Fruit fly (Drosophila melanogaster) whole organism, embryonic: Measurements from ENCODE around the gene SLC5A11.

Experiments used
- Blimp-1 ChIP-seq: fragments of 200-800 bp; sonication (Bioruptor generic); optimal IDR thresholded peaks from 3 replicates; lab custom pipeline; 2018; ENCODE audit warnings: missing biosample characterization, missing genetic modification characterization, mild to moderate bottlenecking, moderate library complexity, missing genetic modification reagents
- BtbVII ChIP-seq: fragments of 200-800 bp; sonication (Bioruptor generic); optimal IDR thresholded peaks from 3 replicates; lab custom pipeline; 2017; ENCODE audit warnings: missing biosample characterization, mild to moderate bottlenecking, missing genetic modification characterization
- Bteb2 ChIP-seq: fragments of 200-800 bp; sonication (Bioruptor generic); optimal IDR thresholded peaks from 2 replicates; lab custom pipeline; 2016; ENCODE audit warnings: missing biosample characterization, missing genetic modification characterization
- CG10267 ChIP-seq: fragments of 200-800 bp; sonication (Bioruptor generic); optimal IDR thresholded peaks from 2 replicates; lab custom pipeline; 2018; ENCODE audit warnings: missing biosample characterization, mild to moderate bottlenecking, missing genetic modification characterization, moderate library complexity
- CG12299 ChIP-seq: fragments of 200-800 bp; sonication (Bioruptor generic); optimal IDR thresholded peaks from 2 replicates; lab custom pipeline; 2018; ENCODE audit warnings: missing biosample characterization, mild to moderate bottlenecking, missing genetic modification characterization
- CG1233 ChIP-seq: fragments of 200-800 bp; sonication (Bioruptor generic); optimal IDR thresholded peaks from 4 replicates; lab custom pipeline; 2018; ENCODE audit warnings: missing biosample characterization, mild to moderate bottlenecking, missing genetic modification characterization
- CG15514 ChIP-seq: fragments of 200-800 bp; sonication (Bioruptor generic); optimal IDR thresholded peaks from 3 replicates; lab custom pipeline; 2017; ENCODE audit warnings: missing biosample characterization, missing genetic modification characterization, mild to moderate bottlenecking, moderate library complexity, missing genetic modification reagents
- CG1602 ChIP-seq: fragments of 200-800 bp; sonication (Bioruptor generic); optimal IDR thresholded peaks from 3 replicates; lab custom pipeline; 2016; ENCODE audit warnings: missing biosample characterization, missing genetic modification characterization
- CG17328 ChIP-seq: fragments of 200-800 bp; sonication (Bioruptor generic); IDR thresholded peaks from 2 replicates; pipeline ENCODE4 v1.3.6; 2022; ENCODE audit warnings: missing biosample characterization, missing genetic modification characterization
- CG2116 ChIP-seq: fragments of 200-800 bp; sonication (Bioruptor generic); optimal IDR thresholded peaks from 3 replicates; lab custom pipeline; 2018; ENCODE audit warnings: missing biosample characterization, mild to moderate bottlenecking, missing genetic modification characterization
- CG2199 ChIP-seq: fragments of 200-800 bp; sonication (Bioruptor generic); IDR thresholded peaks from 3 replicates; pipeline ENCODE4 v1.3.6; 2022; ENCODE audit warnings: missing biosample characterization, missing genetic modification characterization
- CG31365 ChIP-seq: fragments of 200-800 bp; sonication (Bioruptor generic); optimal IDR thresholded peaks from 2 replicates; lab custom pipeline; 2018; ENCODE audit warnings: missing biosample characterization, mild to moderate bottlenecking, missing genetic modification characterization
- CG34376 ChIP-seq: fragments of 200-800 bp; sonication (Bioruptor generic); optimal IDR thresholded peaks from 2 replicates; lab custom pipeline; 2018; ENCODE audit warnings: missing biosample characterization, mild to moderate bottlenecking, missing genetic modification characterization
- CG34422 ChIP-seq: fragments of 200-800 bp; sonication (Bioruptor generic); IDR thresholded peaks from 3 replicates; pipeline ENCODE4 v1.3.6; 2022; ENCODE audit warnings: missing biosample characterization, missing genetic modification characterization
- CG3726 ChIP-seq: fragments of 200-800 bp; sonication (Bioruptor generic); IDR thresholded peaks from 3 replicates; pipeline ENCODE4, ENCODE4 v1.3.6; 2022; ENCODE audit warnings: missing biosample characterization, missing genetic modification characterization
- CG4617 ChIP-seq: fragments of 200-800 bp; sonication (Bioruptor generic); optimal IDR thresholded peaks from 3 replicates; lab custom pipeline; 2016; ENCODE audit warnings: missing biosample characterization, missing genetic modification characterization, borderline replicate concordance
- CG7372 ChIP-seq: fragments of 200-800 bp; sonication (Bioruptor generic); IDR thresholded peaks from 2 replicates; pipeline ENCODE4 v1.3.6; 2022; ENCODE audit warnings: missing biosample characterization, missing genetic modification characterization
- CG7987 ChIP-seq: fragments of 200-800 bp; sonication (Bioruptor generic); optimal IDR thresholded peaks from 2 replicates; lab custom pipeline; 2018; ENCODE audit warnings: missing biosample characterization, mild to moderate bottlenecking, missing genetic modification characterization, moderate library complexity
- CG8281 ChIP-seq: fragments of 200-800 bp; sonication (Bioruptor generic); optimal IDR thresholded peaks from 2 replicates; lab custom pipeline; 2018; ENCODE audit warnings: missing biosample characterization, mild to moderate bottlenecking, missing genetic modification characterization, moderate library complexity
- CG8290 ChIP-seq, 3 experiments: fragments of 200-800 bp; sonication (Bioruptor generic); optimal IDR thresholded peaks; 2 replicates each; lab custom pipeline; 2016 to 2019; ENCODE audit warnings: missing biosample characterization in 3 of 3, missing genetic modification characterization in 3 of 3, mild to moderate bottlenecking in 2 of 3, moderate library complexity in 1 of 3
- CG9215 ChIP-seq: fragments of 200-800 bp; sonication (Bioruptor generic); IDR thresholded peaks from 2 replicates; pipeline ENCODE4 v1.3.6; 2022; ENCODE audit warnings: missing biosample characterization, missing genetic modification characterization
- D19B ChIP-seq: fragments of 200-800 bp; sonication (Bioruptor generic); optimal IDR thresholded peaks from 2 replicates; lab custom pipeline; 2017; ENCODE audit warnings: missing biosample characterization, mild to moderate bottlenecking, missing genetic modification characterization
- Dll ChIP-seq: fragments of 200-800 bp; sonication (Bioruptor generic); IDR thresholded peaks from 4 replicates; pipeline ENCODE4 v1.3.6; 2022; ENCODE audit warnings: missing biosample characterization, missing genetic modification characterization; ENCODE audit not compliant: partially characterized antibody
- Dp ChIP-seq: fragments of 200-800 bp; sonication (Bioruptor generic); optimal IDR thresholded peaks from 2 replicates; lab custom pipeline; 2018; ENCODE audit warnings: missing biosample characterization, mild to moderate bottlenecking, missing genetic modification characterization, moderate library complexity
- ERR ChIP-seq: fragments of 200-800 bp; sonication (Bioruptor generic); optimal IDR thresholded peaks from 2 replicates; lab custom pipeline; 2016; ENCODE audit warnings: missing biosample characterization, missing genetic modification characterization
- HLH4C ChIP-seq: fragments of 200-800 bp; sonication (Bioruptor generic); IDR thresholded peaks from 3 replicates; pipeline ENCODE4 v1.3.6; 2022; ENCODE audit warnings: missing biosample characterization, missing genetic modification characterization; ENCODE audit not compliant: partially characterized antibody
- Hand ChIP-seq: fragments of 200-800 bp; sonication (Bioruptor generic); optimal IDR thresholded peaks from 2 replicates; lab custom pipeline; 2017; ENCODE audit warnings: mild to moderate bottlenecking, missing biosample characterization, missing genetic modification reagents, missing genetic modification characterization
- HmgZ ChIP-seq: fragments of 200-800 bp; sonication (Bioruptor generic); optimal IDR thresholded peaks from 2 replicates; lab custom pipeline; 2018; ENCODE audit warnings: missing biosample characterization, mild to moderate bottlenecking, missing genetic modification characterization
- NC2α ChIP-seq: fragments of 200-800 bp; sonication (Bioruptor generic); optimal IDR thresholded peaks from 2 replicates; lab custom pipeline; 2016; ENCODE audit warnings: missing biosample characterization, missing genetic modification characterization
- Oli ChIP-seq: fragments of 200-800 bp; sonication (Bioruptor generic); optimal IDR thresholded peaks from 2 replicates; lab custom pipeline; 2018; ENCODE audit warnings: missing biosample characterization, mild to moderate bottlenecking, missing genetic modification characterization, moderate library complexity
- Scr ChIP-seq: fragments of 200-800 bp; sonication (Bioruptor generic); IDR thresholded peaks from 2 replicates; pipeline ENCODE4 v1.3.6; 2022; ENCODE audit warnings: missing biosample characterization, missing genetic modification characterization; ENCODE audit not compliant: partially characterized antibody
- Sin3A ChIP-seq: fragments of >200 bp; optimal IDR thresholded peaks from 2 replicates; lab custom pipeline; 2018
- amos ChIP-seq: fragments of 200-800 bp; sonication (Bioruptor generic); IDR thresholded peaks from 2 replicates; pipeline ENCODE4 v1.3.6; 2022; ENCODE audit warnings: missing biosample characterization, missing genetic modification characterization; ENCODE audit not compliant: partially characterized antibody
- bsh ChIP-seq, 2 experiments: fragments of 200-800 bp; sonication (Bioruptor generic); optimal IDR thresholded peaks; 2 replicates each; lab custom pipeline; 2017 to 2018; ENCODE audit warnings: mild to moderate bottlenecking in 2 of 2, missing biosample characterization in 2 of 2, missing genetic modification characterization in 2 of 2, moderate library complexity in 1 of 2
- cad ChIP-seq: fragments of >200 bp; optimal IDR thresholded peaks from 2 replicates; lab custom pipeline; 2017; ENCODE audit warnings: missing biosample characterization, missing genetic modification characterization
- crp ChIP-seq, 2 experiments: fragments of 200-800 bp; sonication (Bioruptor generic); optimal IDR thresholded peaks; 2 replicates in 1 of 2; 3 replicates in 1 of 2; lab custom pipeline; 2017; ENCODE audit warnings: missing biosample characterization in 2 of 2, missing genetic modification characterization in 2 of 2, mild to moderate bottlenecking in 1 of 2, moderate library complexity in 1 of 2
- dysf ChIP-seq: fragments of 200-800 bp; sonication (Bioruptor generic); IDR thresholded peaks from 3 replicates; pipeline ENCODE4 v1.3.6; 2022; ENCODE audit warnings: missing biosample characterization, missing genetic modification characterization
- gcm ChIP-seq: fragments of 200-800 bp; sonication (Bioruptor generic); optimal IDR thresholded peaks from 2 replicates; lab custom pipeline; 2019; ENCODE audit warnings: missing biosample characterization, mild to moderate bottlenecking, missing genetic modification characterization, moderate library complexity
- gfzf ChIP-seq: fragments of 200-800 bp; sonication (Bioruptor generic); optimal IDR thresholded peaks from 2 replicates; lab custom pipeline; 2016; ENCODE audit warnings: missing biosample characterization, mild to moderate bottlenecking, missing genetic modification characterization, moderate library complexity
- grau ChIP-seq: fragments of 200-800 bp; optimal IDR thresholded peaks from 3 replicates; lab custom pipeline; 2019; ENCODE audit warnings: missing biosample characterization, mild to moderate bottlenecking, missing genetic modification characterization, moderate library complexity
- onecut ChIP-seq: fragments of 200-800 bp; sonication (Bioruptor generic); IDR thresholded peaks from 2 replicates; pipeline ENCODE4 v1.3.6; 2022; ENCODE audit warnings: missing biosample characterization, missing genetic modification characterization
- ranshi ChIP-seq: fragments of 200-800 bp; sonication (Bioruptor generic); IDR thresholded peaks from 2 replicates; pipeline ENCODE4 v1.3.6; 2022; ENCODE audit warnings: missing biosample characterization, missing genetic modification characterization
- row ChIP-seq: fragments of 200-800 bp; sonication (Bioruptor generic); IDR thresholded peaks from 3 replicates; pipeline ENCODE4 v1.3.6; 2022; ENCODE audit warnings: missing biosample characterization, missing genetic modification characterization
- sqz ChIP-seq: fragments of 200-800 bp; sonication (Bioruptor generic); optimal IDR thresholded peaks from 3 replicates; lab custom pipeline; 2018; ENCODE audit warnings: missing biosample characterization, mild to moderate bottlenecking, missing genetic modification characterization
- stwl ChIP-seq: fragments of 200-800 bp; sonication (Bioruptor generic); optimal IDR thresholded peaks from 3 replicates; lab custom pipeline; 2018; ENCODE audit warnings: missing biosample characterization, mild to moderate bottlenecking, missing genetic modification characterization, moderate library complexity
- unc-4 ChIP-seq: fragments of 200-800 bp; sonication (Bioruptor generic); IDR thresholded peaks from 2 replicates; pipeline ENCODE4 v1.3.6; 2022; ENCODE audit warnings: missing biosample characterization, missing genetic modification characterization; ENCODE audit not compliant: partially characterized antibody
- wdn ChIP-seq: fragments of 200-800 bp; sonication (Bioruptor generic); IDR thresholded peaks from 2 replicates; pipeline ENCODE4 v1.3.6; 2022; ENCODE audit warnings: missing biosample characterization, missing genetic modification characterization
- zfh2 ChIP-seq: fragments of 200-800 bp; sonication (Bioruptor generic); optimal IDR thresholded peaks from 2 replicates; lab custom pipeline; 2016; ENCODE audit warnings: missing biosample characterization, missing genetic modification characterization

The SLC5A11 gene

DNA sequence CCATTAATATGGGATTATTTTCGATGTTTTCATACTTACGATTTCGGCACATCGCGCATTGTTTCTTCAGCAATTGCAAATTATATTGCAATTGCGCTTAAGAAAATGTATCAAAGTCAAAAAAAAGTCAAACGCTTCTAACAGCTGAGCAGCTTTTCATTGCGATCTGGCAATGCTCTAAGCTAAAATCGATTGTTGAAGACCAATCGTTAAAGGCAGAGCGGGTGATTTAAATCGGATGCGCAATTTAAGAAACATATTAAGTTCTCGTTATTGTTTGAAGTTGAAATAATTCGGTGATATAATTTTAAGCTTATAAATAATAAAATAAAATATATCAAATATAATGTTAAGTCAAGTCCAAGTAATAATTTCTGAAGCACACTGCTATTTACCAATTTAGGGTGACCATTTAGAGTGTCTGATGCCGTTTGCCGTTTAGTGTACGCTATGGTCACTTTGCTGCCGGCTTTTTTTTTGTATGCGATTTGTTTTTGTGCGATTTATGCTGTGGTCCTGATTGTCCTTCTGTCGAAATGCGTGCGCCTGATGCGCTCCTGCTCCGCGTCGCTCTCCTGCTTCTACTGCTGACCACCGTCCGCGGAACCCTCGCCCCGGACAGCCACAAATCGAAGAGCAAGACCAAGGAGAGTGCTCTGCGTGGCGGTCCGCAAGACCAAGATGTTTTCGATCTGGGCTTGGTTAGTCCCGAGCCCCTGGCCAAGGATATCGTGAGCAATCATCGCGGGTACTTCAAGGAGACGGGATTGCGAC, 8.0 kb downstream of the SLC5A11 start, which contains the start of the genes CG8475 and CG8460 (continued):
- TF ChIP-seq CG31365 (tag; lab: Kevin White, UChicago) = no peak
- peak; percentile 91 for TF ChIP-seq Dp (GFP tag; lab: Kevin White, UChicago)
- TF ChIP-seq Sin3A (lab: Kevin White, UChicago) = peak; percentile 18
- TF ChIP-seq HmgZ (tag; lab: Kevin White, UChicago) = no peak
- TF ChIP-seq CG12299 (tag; lab: Kevin White, UChicago) = no peak
- no peak for TF ChIP-seq CG7987 (GFP tag; lab: Kevin White, UChicago)
- peak; percentile 50 for TF ChIP-seq CG2116 (GFP tag; lab: Kevin White, UChicago)
- TF ChIP-seq CG1233 = no peak
- peak; percentile 97 for TF ChIP-seq sqz (GFP tag; lab: Kevin White, UChicago)
- peak; percentile 78; the same call in 1 of the 3 replicates for TF ChIP-seq CG34422
- no peak for TF ChIP-seq Bteb2 (GFP tag; lab: Kevin White, UChicago)
- no peak for TF ChIP-seq Blimp-1 (GFP tag; lab: Kevin White, UChicago)
- no peak for TF ChIP-seq cad
- TF ChIP-seq CG15514 = no peak
- TF ChIP-seq Oli (tag; lab: Kevin White, UChicago) = no peak
- 0 out of 3 replicates have a peak, but pooled peaks have one; percentile 20 for TF ChIP-seq row (GFP tag; lab: Robert Waterston, UW)
- peak; percentile 35; the same call in 1 of the 2 replicates for TF ChIP-seq amos (GFP tag; lab: Robert Waterston, UW)
- peak; percentile 64 for TF ChIP-seq stwl (tag; lab: Kevin White, UChicago)
- TF ChIP-seq unc-4 (GFP tag; lab: Robert Waterston, UW) = peak; percentile 57
- TF ChIP-seq CG3726 (GFP tag; lab: Robert Waterston, UW) = no peak
- TF ChIP-seq gfzf (GFP tag; lab: Kevin White, UChicago) = peak; percentile 54
- TF ChIP-seq CG8281 (tag; lab: Kevin White, UChicago) = no peak
- peak; percentile 48 for TF ChIP-seq CG10267
- no peak for TF ChIP-seq CG1602 (GFP tag; lab: Kevin White, UChicago)
- no peak for TF ChIP-seq zfh2
- TF ChIP-seq Dll (GFP tag; lab: Robert Waterston, UW) = peak; percentile 45; the same call in 1 of the 4 replicates
- no peak for TF ChIP-seq BtbVII (GFP tag; lab: Kevin White, UChicago)
- no peak for TF ChIP-seq grau (tag; lab: Kevin White, UChicago)
- peak; percentile 15 for TF ChIP-seq CG4617 (GFP tag; lab: Kevin White, UChicago)
- no peak for TF ChIP-seq NC2α
- peak; percentile 69 for TF ChIP-seq CG9215
- TF ChIP-seq D19B (GFP tag; lab: Kevin White, UChicago) = no peak
- TF ChIP-seq dysf (GFP tag; lab: Robert Waterston, UW) = no peak
- peak; percentile 51 for TF ChIP-seq onecut (GFP tag; lab: Robert Waterston, UW)
- no peak for TF ChIP-seq CG7372 (GFP tag; lab: Robert Waterston, UW)
- TF ChIP-seq HLH4C (GFP tag; lab: Robert Waterston, UW) = peak; percentile 47; the same call in 2 of the 3 replicates
- peak; percentile 33 to 90 for TF ChIP-seq crp (GFP tag; optimal IDR thresholded peaks at IDR 0.05; lab: Kevin White, UChicago)
- peak; percentile 41 for TF ChIP-seq Scr
- peak; percentile 75 for TF ChIP-seq ranshi (GFP tag; lab: Robert Waterston, UW)
- TF ChIP-seq bsh (GFP tag; optimal IDR thresholded peaks at IDR 0.05; lab: Kevin White, UChicago) = no peak
- no peak for TF ChIP-seq CG2199 (GFP tag; lab: Robert Waterston, UW)
- TF ChIP-seq gcm (GFP tag; lab: Kevin White, UChicago) = no peak
- no peak for TF ChIP-seq CG34376 (GFP tag; lab: Kevin White, UChicago)
- TF ChIP-seq Hand (GFP tag; lab: Kevin White, UChicago) = no peak
- peak; percentile 83 for TF ChIP-seq ERR (GFP tag; lab: Kevin White, UChicago)
- peak; percentile 7; the same call in 1 of the 2 replicates for TF ChIP-seq CG17328 (GFP tag; lab: Robert Waterston, UW)
- TF ChIP-seq wdn (GFP tag; lab: Robert Waterston, UW) = no peak
- no peak for TF ChIP-seq CG8290 (GFP tag; optimal IDR thresholded peaks at IDR 0.05; lab: Kevin White, UChicago)
- no peak for TF ChIP-seq CG8290 (tag; optimal IDR thresholded peaks at IDR 0.05; lab: Kevin White, UChicago)
